Worm (Caenorhabditis elegans) whole organism, mixed stage, embryonic: ENCODE data around the gene vab-7.

Experiments
- bed-3 ChIP-seq: fragments of 200-800 bp; sonication (Bioruptor generic); optimal IDR thresholded peaks from 3 replicates; lab custom pipeline; 2018; ENCODE audit warnings: mild to moderate bottlenecking, missing genetic modification characterization, moderate library complexity, missing compliant biosample characterization
- ceh-39 ChIP-seq: fragments of 150-350 bp; optimal IDR thresholded peaks from 2 replicates; lab custom pipeline; 2014; ENCODE audit warnings: missing biosample characterization, missing genetic modification characterization
- ceh-43 ChIP-seq: fragments of 200-800 bp; sonication (Bioruptor generic); optimal IDR thresholded peaks from 2 replicates; lab custom pipeline; 2018; ENCODE audit warnings: mild to moderate bottlenecking, missing genetic modification characterization, moderate library complexity, missing compliant biosample characterization
- ceh-83 ChIP-seq: fragments of 200-800 bp; sonication (Bioruptor generic); optimal IDR thresholded peaks from 2 replicates; lab custom pipeline; 2018; ENCODE audit warnings: mild to moderate bottlenecking, missing genetic modification characterization, missing compliant biosample characterization
- ces-1 ChIP-seq: fragments of 150-350 bp; optimal IDR thresholded peaks from 2 replicates; lab custom pipeline; 2014; ENCODE audit warnings: missing biosample characterization, missing genetic modification reagents, missing genetic modification characterization
- cnd-1 ChIP-seq: fragments of 200-800 bp; sonication (Bioruptor generic); optimal IDR thresholded peaks from 2 replicates; lab custom pipeline; 2018; ENCODE audit warnings: mild to moderate bottlenecking, missing genetic modification characterization, missing compliant biosample characterization
- drap-1 ChIP-seq: fragments of 200-800 bp; sonication (Bioruptor generic); optimal IDR thresholded peaks from 3 replicates; lab custom pipeline; 2018; ENCODE audit warnings: mild to moderate bottlenecking, missing genetic modification characterization, missing compliant biosample characterization
- elt-1 ChIP-seq: sonication (generic microtip); optimal IDR thresholded peaks from 2 replicates; lab custom pipeline; 2017; ENCODE audit warnings: missing genetic modification characterization, mild to moderate bottlenecking, missing compliant biosample characterization, antibody characterized with exemption, moderate library complexity, borderline replicate concordance; ENCODE audit not compliant: insufficient read depth
- flh-1 ChIP-seq: fragments of 200-800 bp; sonication (Bioruptor generic); optimal IDR thresholded peaks from 2 replicates; lab custom pipeline; 2018; ENCODE audit warnings: mild to moderate bottlenecking, missing genetic modification characterization, moderate library complexity, missing compliant biosample characterization
- ham-2 ChIP-seq: fragments of 200-800 bp; sonication (Bioruptor generic); optimal IDR thresholded peaks from 2 replicates; lab custom pipeline; 2018; ENCODE audit warnings: mild to moderate bottlenecking, missing genetic modification characterization, missing compliant biosample characterization
- hlh-1 ChIP-seq: fragments of 150-350 bp; optimal IDR thresholded peaks from 2 replicates; lab custom pipeline; 2014; ENCODE audit warnings: missing biosample characterization, missing genetic modification reagents, missing genetic modification characterization
- lin-13 ChIP-seq: fragments of 150-350 bp; optimal IDR thresholded peaks from 2 replicates; lab custom pipeline; 2014; ENCODE audit warnings: missing biosample characterization, missing genetic modification characterization
- lin-32 ChIP-seq: fragments of 200-800 bp; sonication (Bioruptor generic); optimal IDR thresholded peaks from 2 replicates; lab custom pipeline; 2018; ENCODE audit warnings: mild to moderate bottlenecking, missing genetic modification characterization, missing compliant biosample characterization
- mab-5 ChIP-seq: fragments of 150-350 bp; optimal IDR thresholded peaks from 2 replicates; lab custom pipeline; 2014; ENCODE audit warnings: missing biosample characterization, missing genetic modification characterization
- mep-1 ChIP-seq: fragments of 150-350 bp; optimal IDR thresholded peaks from 2 replicates; lab custom pipeline; 2017; ENCODE audit warnings: missing biosample characterization, missing genetic modification reagents, missing genetic modification characterization, inconsistent platforms
- mls-2 ChIP-seq: sonication (generic microtip); optimal IDR thresholded peaks from 2 replicates; lab custom pipeline; 2016; ENCODE audit warnings: mild to moderate bottlenecking, missing genetic modification characterization, moderate library complexity, missing compliant biosample characterization
- nhr-12 ChIP-seq: fragments of 150-350 bp; optimal IDR thresholded peaks from 2 replicates; lab custom pipeline; 2014; ENCODE audit warnings: missing biosample characterization, missing genetic modification characterization
- nhr-2 ChIP-seq: fragments of 150-350 bp; optimal IDR thresholded peaks from 2 replicates; lab custom pipeline; 2014; ENCODE audit warnings: missing biosample characterization, missing genetic modification characterization
- nhr-237 ChIP-seq: fragments of 150-350 bp; optimal IDR thresholded peaks from 2 replicates; lab custom pipeline; 2014; ENCODE audit warnings: missing biosample characterization, missing genetic modification characterization
- nhr-28 ChIP-seq: fragments of 150-350 bp; optimal IDR thresholded peaks from 2 replicates; lab custom pipeline; 2014; ENCODE audit warnings: missing biosample characterization, missing genetic modification characterization
- nhr-76 ChIP-seq: sonication (generic microtip); optimal IDR thresholded peaks from 2 replicates; lab custom pipeline; 2017; ENCODE audit warnings: missing biosample characterization, missing genetic modification characterization
- pha-4 ChIP-seq: fragments of 150-350 bp; optimal IDR thresholded peaks from 2 replicates; lab custom pipeline; 2018; ENCODE audit warnings: missing biosample characterization, missing genetic modification reagents, missing genetic modification characterization
- sem-2 ChIP-seq: fragments of 200-800 bp; sonication (Bioruptor generic); optimal IDR thresholded peaks from 2 replicates; lab custom pipeline; 2018; ENCODE audit warnings: mild to moderate bottlenecking, missing genetic modification characterization, missing compliant biosample characterization
- sptf-1 ChIP-seq: sonication (generic microtip); optimal IDR thresholded peaks from 2 replicates; lab custom pipeline; 2017; ENCODE audit warnings: mild to moderate bottlenecking, missing genetic modification characterization, moderate library complexity, missing compliant biosample characterization
- unc-120 ChIP-seq: sonication (generic microtip); optimal IDR thresholded peaks from 2 replicates; lab custom pipeline; 2017; ENCODE audit warnings: missing genetic modification characterization, missing compliant biosample characterization; ENCODE audit not compliant: poor library complexity, severe bottlenecking
- unc-39 ChIP-seq: fragments of 150-350 bp; optimal IDR thresholded peaks from 2 replicates; lab custom pipeline; 2014; ENCODE audit warnings: missing biosample characterization, missing genetic modification characterization
- unc-62 ChIP-seq: fragments of 150-350 bp; optimal IDR thresholded peaks from 2 replicates; lab custom pipeline; 2014; ENCODE audit warnings: missing biosample characterization, missing genetic modification reagents, missing genetic modification characterization
- ztf-11 ChIP-seq: fragments of 150-350 bp; optimal IDR thresholded peaks from 2 replicates; lab custom pipeline; 2014; ENCODE audit warnings: missing biosample characterization, missing genetic modification characterization

The vab-7 gene

DNA sequence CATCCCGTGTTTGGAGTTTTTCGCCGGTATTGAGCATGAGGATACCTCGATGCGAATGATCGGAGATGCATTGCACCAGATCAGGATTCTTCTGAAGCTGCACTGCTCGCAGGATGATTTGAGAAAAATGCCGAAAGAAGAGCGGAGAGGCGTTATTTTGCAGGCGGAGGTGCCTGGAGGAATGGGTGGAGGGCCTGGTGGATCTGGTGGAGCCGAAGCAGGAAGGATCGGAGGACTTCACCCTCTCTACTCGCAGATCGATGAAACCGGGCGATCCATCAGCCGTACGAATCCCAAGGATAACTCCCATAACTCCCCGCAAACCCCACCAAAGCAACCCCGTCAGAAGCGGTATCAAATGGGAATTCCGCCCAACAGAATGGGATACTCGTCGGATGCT, 19.0 kb downstream of the vab-7 start:
- TF ChIP-seq sem-2 (no peak), pha-4 (tag; lab: Kevin White, UChicago) (no peak), drap-1 (GFP tag; lab: Kevin White, UChicago) (no peak), unc-62 (no peak), flh-1 (GFP tag; lab: Kevin White, UChicago) (no peak), ceh-39 (tag; lab: Kevin White, UChicago) (no peak), nhr-28 (tag; lab: Kevin White, UChicago) (no peak), lin-32 (GFP tag; lab: Kevin White, UChicago) (no peak), cnd-1 (no peak), nhr-237 (no peak), ham-2 (GFP tag; lab: Kevin White, UChicago) (no peak), ces-1 (GFP tag; lab: Kevin White, UChicago) (no peak), nhr-2 (tag; lab: Kevin White, UChicago) (no peak), bed-3 (no peak), nhr-12 (tag; lab: Kevin White, UChicago) (no peak), mab-5 (no peak), nhr-76 (tag; lab: Kevin White, UChicago) (no peak)

ce11 chrIII:10942905-10943304, 22.8 kb downstream of the vab-7 start:
- TF ChIP-seq nhr-237 (no peak), mab-5 (no peak), ceh-39 (tag; lab: Kevin White, UChicago) (no peak), sptf-1 (tag; lab: Kevin White, UChicago) (no peak), unc-62 (no peak), lin-32 (GFP tag; lab: Kevin White, UChicago) (no peak), bed-3 (no peak), mep-1 (tag; lab: Kevin White, UChicago) (no peak), sem-2 (no peak), nhr-76 (tag; lab: Kevin White, UChicago) (no peak), unc-39 (tag; lab: Kevin White, UChicago) (no peak)

- no peak for TF ChIP-seq ceh-43 (GFP tag; lab: Kevin White, UChicago)
- no peak for TF ChIP-seq nhr-28 (tag; lab: Kevin White, UChicago)
- no peak for TF ChIP-seq nhr-76 (tag; lab: Kevin White, UChicago)
- TF ChIP-seq lin-32 (GFP tag; lab: Kevin White, UChicago), result no peak
- TF ChIP-seq bed-3, result no peak
- no peak for TF ChIP-seq sptf-1 (tag; lab: Kevin White, UChicago)
- no peak for TF ChIP-seq nhr-12 (tag; lab: Kevin White, UChicago)
- no peak for TF ChIP-seq cnd-1
- no peak for TF ChIP-seq drap-1 (GFP tag; lab: Kevin White, UChicago)
- TF ChIP-seq ham-2 (GFP tag; lab: Kevin White, UChicago), result no peak
- TF ChIP-seq pha-4 (tag; lab: Kevin White, UChicago), result no peak
- TF ChIP-seq ces-1 (GFP tag; lab: Kevin White, UChicago), result no peak
- TF ChIP-seq hlh-1, result no peak
- TF ChIP-seq ztf-11 (tag; lab: Kevin White, UChicago), result no peak
Measured at ce11 chrIII:10945537-10945936, 25.4 kb downstream of the vab-7 start.

DNA sequence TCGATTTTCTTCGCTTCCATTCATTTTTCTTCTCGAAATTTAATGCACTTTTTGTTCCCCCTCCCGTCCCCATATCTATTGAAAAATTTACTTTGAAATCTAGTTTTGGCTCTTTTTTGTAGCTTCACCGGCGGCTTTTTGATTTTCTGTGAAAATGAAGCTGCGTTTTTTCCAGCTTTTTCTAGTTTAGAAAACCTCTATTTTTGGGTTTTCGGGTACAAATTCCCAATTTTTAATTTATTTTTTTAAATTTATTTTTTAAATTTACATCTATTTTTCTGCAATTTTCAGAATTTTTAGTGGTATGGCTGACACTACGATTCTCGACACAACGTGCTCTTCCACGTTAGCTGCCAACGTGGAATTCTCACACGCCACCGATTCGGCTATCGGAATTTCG, 27.0 kb downstream of the vab-7 start, which contains the start of gene strd-1:
Gene strd-1, plus strand, starts transcription at position 301 of the 400 bp plus-strand sequence.
- no peak for TF ChIP-seq lin-32 (GFP tag; lab: Kevin White, UChicago)
- TF ChIP-seq ztf-11 (tag; lab: Kevin White, UChicago), result no peak
- TF ChIP-seq nhr-237, result no peak
- TF ChIP-seq mls-2 (tag; lab: Kevin White, UChicago), result no peak
- TF ChIP-seq pha-4 (tag; lab: Kevin White, UChicago), result no peak
- no peak for TF ChIP-seq lin-13
- TF ChIP-seq nhr-28 (tag; lab: Kevin White, UChicago), result no peak
- no peak for TF ChIP-seq nhr-2 (tag; lab: Kevin White, UChicago)
- no peak for TF ChIP-seq nhr-76 (tag; lab: Kevin White, UChicago)
- TF ChIP-seq nhr-12 (tag; lab: Kevin White, UChicago), result no peak
- TF ChIP-seq unc-120 (tag; lab: Kevin White, UChicago), result no peak
- TF ChIP-seq unc-62, result no peak
- TF ChIP-seq sem-2, result no peak
- TF ChIP-seq unc-39 (tag; lab: Kevin White, UChicago), result no peak
- TF ChIP-seq mep-1 (tag; lab: Kevin White, UChicago), result no peak

- TF ChIP-seq ham-2 (GFP tag; lab: Kevin White, UChicago) (no peak), elt-1 (tag; lab: Kevin White, UChicago) (no peak), lin-32 (GFP tag; lab: Kevin White, UChicago) (no peak), mab-5 (no peak), hlh-1 (no peak), sem-2 (no peak), nhr-12 (tag; lab: Kevin White, UChicago) (no peak), ceh-83 (GFP tag; lab: Kevin White, UChicago) (no peak)
Measured at ce11 chrIII:10951713-10952112, 31.6 kb downstream of the vab-7 start.
